Worm (Caenorhabditis elegans) whole organism, L4 larva: Measurements from ENCODE around the gene Y7A5A.2.

Experiments used
- ceh-20 ChIP-seq: fragments of 200-800 bp; sonication (Bioruptor generic); IDR thresholded peaks from 2 replicates; pipeline ENCODE4 v1.3.6; 2022; ENCODE audit warnings: missing genetic modification reagents, missing genetic modification characterization, missing compliant biosample characterization
- ceh-82 ChIP-seq: sonication (generic microtip); optimal IDR thresholded peaks from 2 replicates; lab custom pipeline; 2017; ENCODE audit warnings: missing biosample characterization, missing genetic modification characterization
- hlh-30 ChIP-seq: sonication (generic microtip); optimal IDR thresholded peaks from 2 replicates; lab custom pipeline; 2017; ENCODE audit warnings: antibody characterized with exemption, mild to moderate bottlenecking, missing genetic modification characterization, missing compliant biosample characterization; ENCODE audit not compliant: insufficient read depth
- lsy-2 ChIP-seq, 2 experiments: fragments of 150-350 bp in 1 of 2; sonication (generic microtip) in 1 of 2; optimal IDR thresholded peaks; 2 replicates each; lab custom pipeline; 2014 to 2017; ENCODE audit warnings: missing biosample characterization in 2 of 2, missing genetic modification characterization in 2 of 2

DNA sequence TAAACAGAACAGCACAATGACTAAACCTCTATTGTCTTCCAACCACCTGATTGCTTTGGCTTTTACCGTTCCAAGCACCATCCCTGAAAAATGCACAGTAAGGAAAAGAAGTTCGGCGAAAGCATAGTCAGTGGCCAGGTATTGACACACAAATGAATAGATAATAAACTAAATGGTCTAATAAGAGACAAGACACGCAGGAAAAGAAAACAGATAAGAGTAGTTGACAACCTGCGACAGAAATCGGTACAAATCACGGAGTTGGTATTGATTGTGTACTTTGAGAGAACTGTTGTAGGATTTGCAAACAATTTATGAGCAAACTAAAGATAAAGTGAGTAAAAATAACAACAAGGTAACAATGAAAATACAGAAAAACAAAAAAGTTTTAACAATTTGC lies 1.1 kb downstream of the Y7A5A.2 start, which contains the start of gene Y7A5A.1:
- TF ChIP-seq ceh-20 (GFP tag; lab: Robert Waterston, UW) (no peak), ceh-82 (tag; lab: Kevin White, UChicago) (no peak), hlh-30 (tag; lab: Kevin White, UChicago) (no peak), lsy-2 (tag; optimal IDR thresholded peaks at IDR 0.05; lab: Kevin White, UChicago) (no peak)
